Worm (Caenorhabditis elegans) whole organism, L1 larva: ENCODE data around the gene F17C11.13.

Source experiments
- C16A3.4 ChIP-seq: fragments of 150-350 bp; optimal IDR thresholded peaks from 2 replicates; lab custom pipeline; 2014; ENCODE audit warnings: missing biosample characterization, missing genetic modification characterization
- aha-1 ChIP-seq: fragments of 150-350 bp; optimal IDR thresholded peaks from 2 replicates; lab custom pipeline; 2014; ENCODE audit warnings: missing biosample characterization, missing genetic modification characterization
- alr-1 ChIP-seq: fragments of 200-800 bp; sonication (Bioruptor generic); optimal IDR thresholded peaks from 2 replicates; lab custom pipeline; 2018; ENCODE audit warnings: borderline replicate concordance, mild to moderate bottlenecking, missing genetic modification characterization, missing compliant biosample characterization
- blmp-1 ChIP-seq: fragments of 150-350 bp; optimal IDR thresholded peaks from 2 replicates; lab custom pipeline; 2014; ENCODE audit warnings: missing biosample characterization, missing genetic modification characterization
- ceh-82 ChIP-seq, 3 experiments: fragments of 150-350 bp in 1 of 3; sonication (generic microtip) in 2 of 3; optimal IDR thresholded peaks; 2 replicates each; lab custom pipeline; 2014 to 2017; ENCODE audit warnings: missing biosample characterization in 3 of 3, missing genetic modification characterization in 3 of 3
- ceh-90 ChIP-seq: sonication (generic microtip); optimal IDR thresholded peaks from 2 replicates; lab custom pipeline; 2016; ENCODE audit warnings: missing genetic modification characterization, missing compliant biosample characterization
- ces-1 ChIP-seq: fragments of 150-350 bp; optimal IDR thresholded peaks from 2 replicates; lab custom pipeline; 2014; ENCODE audit warnings: missing biosample characterization, missing genetic modification reagents, missing genetic modification characterization
- dpl-1 ChIP-seq, 3 experiments: fragments of 150-350 bp in 2 of 3; sonication (generic microtip) in 1 of 3; optimal IDR thresholded peaks; 2 replicates each; lab custom pipeline; 2014 to 2017; ENCODE audit warnings: missing biosample characterization in 3 of 3, missing genetic modification characterization in 3 of 3, missing genetic modification reagents in 3 of 3
- dsc-1 ChIP-seq: sonication (generic microtip); optimal IDR thresholded peaks from 2 replicates; lab custom pipeline; 2016; ENCODE audit warnings: mild to moderate bottlenecking, missing genetic modification characterization, missing compliant biosample characterization
- efl-1 ChIP-seq, 4 experiments: fragments of 150-350 bp; optimal IDR thresholded peaks in 3 of 4; peaks in 1 of 4; 1 replicate in 1 of 4; 2 replicates in 3 of 4; lab custom pipeline; 2014; ENCODE audit warnings: missing biosample characterization in 2 of 4, missing genetic modification characterization in 2 of 4, missing genetic modification reagents in 2 of 4
- egl-27 ChIP-seq, 2 experiments: fragments of 150-350 bp in 1 of 2; sonication (generic microtip); optimal IDR thresholded peaks; 3 replicates each; lab custom pipeline; 2017 to 2018; ENCODE audit warnings: missing biosample characterization in 2 of 2, missing genetic modification characterization in 2 of 2, missing genetic modification reagents in 2 of 2
- elt-2 ChIP-seq: sonication (generic microtip); optimal IDR thresholded peaks from 2 replicates; lab custom pipeline; 2016; ENCODE audit warnings: missing genetic modification characterization, mild to moderate bottlenecking, inconsistent platforms, missing compliant biosample characterization, missing genetic modification reagents
- ets-5 ChIP-seq: fragments of 200-800 bp; sonication (Bioruptor generic); IDR thresholded peaks from 2 replicates; pipeline ENCODE4 v1.3.6; 2022; ENCODE audit warnings: missing genetic modification characterization, missing compliant biosample characterization
- fkh-10 ChIP-seq: sonication (generic microtip); optimal IDR thresholded peaks from 2 replicates; lab custom pipeline; 2017; ENCODE audit warnings: missing biosample characterization, missing genetic modification reagents, missing genetic modification characterization
- fos-1 ChIP-seq: fragments of 150-350 bp; optimal IDR thresholded peaks from 2 replicates; lab custom pipeline; 2014; ENCODE audit warnings: missing biosample characterization, missing genetic modification characterization
- irx-1 ChIP-seq: sonication (generic microtip); optimal IDR thresholded peaks from 2 replicates; lab custom pipeline; 2016; ENCODE audit warnings: missing genetic modification characterization, missing compliant biosample characterization
- isw-1 ChIP-seq: fragments of 200-800 bp; sonication (Bioruptor generic); IDR thresholded peaks from 2 replicates; pipeline ENCODE4 v1.3.6; 2022; ENCODE audit warnings: missing genetic modification characterization, missing compliant biosample characterization
- lin-13 ChIP-seq: fragments of 150-350 bp; optimal IDR thresholded peaks from 2 replicates; lab custom pipeline; 2014; ENCODE audit warnings: missing biosample characterization, missing genetic modification reagents, missing genetic modification characterization
- lin-14 ChIP-seq: fragments of 200-800 bp; sonication (Bioruptor generic); optimal IDR thresholded peaks from 2 replicates; lab custom pipeline; 2018; ENCODE audit warnings: mild to moderate bottlenecking, missing genetic modification characterization, moderate library complexity, missing compliant biosample characterization
- lin-35 ChIP-seq, 2 experiments: fragments of 150-350 bp; optimal IDR thresholded peaks; 2 replicates each; lab custom pipeline; 2014; ENCODE audit warnings: missing biosample characterization in 2 of 2, missing genetic modification characterization in 2 of 2, missing genetic modification reagents in 2 of 2
- lin-39 ChIP-seq: fragments of 150-350 bp; optimal IDR thresholded peaks from 2 replicates; lab custom pipeline; 2014; ENCODE audit warnings: missing biosample characterization, missing genetic modification reagents, missing genetic modification characterization
- lir-3 ChIP-seq: sonication (generic microtip); optimal IDR thresholded peaks from 2 replicates; lab custom pipeline; 2016; ENCODE audit warnings: mild to moderate bottlenecking, missing genetic modification characterization, moderate library complexity, missing compliant biosample characterization; ENCODE audit not compliant: poor library complexity
- nhr-237 ChIP-seq: fragments of 150-350 bp; optimal IDR thresholded peaks from 2 replicates; lab custom pipeline; 2014; ENCODE audit warnings: missing biosample characterization, missing genetic modification characterization
- nhr-28 ChIP-seq: fragments of 150-350 bp; optimal IDR thresholded peaks from 2 replicates; lab custom pipeline; 2014; ENCODE audit warnings: missing biosample characterization, missing genetic modification characterization
- nhr-47 ChIP-seq: sonication (generic microtip); optimal IDR thresholded peaks from 2 replicates; lab custom pipeline; 2016; ENCODE audit warnings: mild to moderate bottlenecking, missing genetic modification characterization, moderate library complexity, missing compliant biosample characterization
- nhr-85 ChIP-seq: sonication (generic microtip); peaks from one replicate; lab custom pipeline; 2016; ENCODE audit warnings: missing genetic modification characterization, inconsistent platforms, missing compliant biosample characterization
- pag-3 ChIP-seq: sonication (generic microtip); optimal IDR thresholded peaks from 2 replicates; lab custom pipeline; 2017; ENCODE audit warnings: missing genetic modification characterization, mild to moderate bottlenecking, missing compliant biosample characterization, antibody characterized with exemption, borderline replicate concordance; ENCODE audit not compliant: insufficient read depth
- pax-3 ChIP-seq: fragments of 200-800 bp; sonication (Bioruptor generic); optimal IDR thresholded peaks from 2 replicates; lab custom pipeline; 2018; ENCODE audit warnings: mild to moderate bottlenecking, missing genetic modification characterization, moderate library complexity, missing compliant biosample characterization
- pqm-1 ChIP-seq: sonication (generic microtip); optimal IDR thresholded peaks from 3 replicates; lab custom pipeline; 2017; ENCODE audit warnings: missing biosample characterization, missing genetic modification characterization
- rnt-1 ChIP-seq: sonication (generic microtip); optimal IDR thresholded peaks from 2 replicates; lab custom pipeline; 2016; ENCODE audit warnings: mild to moderate bottlenecking, missing genetic modification characterization, moderate library complexity, missing compliant biosample characterization
- snpc-4 ChIP-seq: fragments of 150-350 bp; optimal IDR thresholded peaks from 2 replicates; lab custom pipeline; 2014; ENCODE audit warnings: missing biosample characterization, missing genetic modification characterization
- snu-23 ChIP-seq: sonication (generic microtip); optimal IDR thresholded peaks from 2 replicates; lab custom pipeline; 2016; ENCODE audit warnings: missing genetic modification characterization, missing compliant biosample characterization
- sptf-1 ChIP-seq: fragments of 150-350 bp; optimal IDR thresholded peaks from 2 replicates; lab custom pipeline; 2014; ENCODE audit warnings: missing biosample characterization, missing genetic modification characterization
- sup-37 ChIP-seq: fragments of 200-800 bp; sonication (Bioruptor generic); optimal IDR thresholded peaks from 2 replicates; lab custom pipeline; 2018; ENCODE audit warnings: mild to moderate bottlenecking, missing genetic modification characterization, missing compliant biosample characterization
- unc-62 ChIP-seq: fragments of 150-350 bp; optimal IDR thresholded peaks from 2 replicates; lab custom pipeline; 2014; ENCODE audit warnings: missing biosample characterization, missing genetic modification reagents, missing genetic modification characterization
- unc-86 ChIP-seq: sonication (generic microtip); optimal IDR thresholded peaks from 2 replicates; lab custom pipeline; 2016; ENCODE audit warnings: missing genetic modification characterization, missing compliant biosample characterization
- zip-4 ChIP-seq: fragments of 200-800 bp; sonication (Bioruptor generic); optimal IDR thresholded peaks from 2 replicates; lab custom pipeline; 2018; ENCODE audit warnings: mild to moderate bottlenecking, missing genetic modification characterization, moderate library complexity, missing compliant biosample characterization
- ztf-4 ChIP-seq: fragments of 150-350 bp; optimal IDR thresholded peaks from 2 replicates; lab custom pipeline; 2014; ENCODE audit warnings: missing biosample characterization, missing genetic modification characterization

F17C11.13 gene

DNA sequence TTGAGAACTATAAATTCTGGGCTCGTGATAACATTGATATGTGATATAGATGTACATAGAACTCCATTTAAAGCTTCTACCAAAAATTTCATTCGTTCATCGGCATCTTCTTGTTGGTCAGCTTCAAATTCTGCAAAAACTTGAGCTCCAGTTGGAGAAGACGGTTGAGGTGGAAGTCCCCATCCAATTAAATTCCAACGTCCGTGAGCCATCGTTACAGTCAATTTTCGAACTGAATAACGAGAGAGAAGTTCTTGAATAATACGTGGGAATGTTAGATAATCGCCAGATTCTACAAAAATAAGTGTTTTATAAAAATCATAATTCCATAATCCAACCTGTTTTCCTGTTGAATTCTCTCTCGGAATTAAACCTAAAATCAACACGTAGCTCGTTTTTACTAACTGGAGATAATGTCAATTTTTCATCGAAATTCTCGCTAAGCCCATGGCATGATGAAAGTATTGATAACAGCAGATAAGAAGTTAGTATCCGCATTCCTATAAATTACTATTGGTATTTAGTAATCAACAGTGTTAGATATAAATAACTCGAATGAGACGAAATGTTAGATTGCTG lies 2.7 kb downstream of the F17C11.13 start, which contains the start of gene pigt-1 (continued):
- no peak for TF ChIP-seq dpl-1 (GFP tag; optimal IDR thresholded peaks at IDR 0.05; lab: Kevin White, UChicago)
- TF ChIP-seq C16A3.4 (tag; lab: Kevin White, UChicago), result no peak
- no peak for TF ChIP-seq ces-1 (GFP tag; lab: Kevin White, UChicago)
- TF ChIP-seq nhr-28 (tag; lab: Kevin White, UChicago), result no peak
- TF ChIP-seq blmp-1 (tag; lab: Kevin White, UChicago), result no peak
- no peak for TF ChIP-seq ceh-82 (tag; optimal IDR thresholded peaks at IDR 0.05; lab: Kevin White, UChicago)
- no peak for TF ChIP-seq lin-39
- TF ChIP-seq snu-23 (GFP tag; lab: Kevin White, UChicago), result peak; percentile 14
- TF ChIP-seq efl-1 (optimal IDR thresholded peaks at IDR 0.05; lab: Kevin White, UChicago), result no peak
- peak in 1 of 2 experiments; percentile 89 for TF ChIP-seq efl-1 (GFP tag; optimal IDR thresholded peaks at IDR 0.05 in 1 of 2; lab: Kevin White, UChicago)
- no peak for TF ChIP-seq unc-62 (GFP tag; lab: Kevin White, UChicago)
- no peak for TF ChIP-seq ets-5 (GFP tag; lab: Robert Waterston, UW)
- peak; percentile 35 for TF ChIP-seq nhr-47 (tag; lab: Kevin White, UChicago)
- TF ChIP-seq rnt-1, result no peak
- no peak for TF ChIP-seq pax-3 (tag; lab: Kevin White, UChicago)
- TF ChIP-seq ztf-4, result peak; percentile 33
- no peak for TF ChIP-seq sup-37 (GFP tag; lab: Kevin White, UChicago)
- TF ChIP-seq nhr-237 (tag; lab: Kevin White, UChicago), result no peak
- no peak for TF ChIP-seq zip-4
- no peak for TF ChIP-seq fos-1 (tag; lab: Kevin White, UChicago)
- TF ChIP-seq aha-1 (tag; lab: Kevin White, UChicago), result no peak

DNA sequence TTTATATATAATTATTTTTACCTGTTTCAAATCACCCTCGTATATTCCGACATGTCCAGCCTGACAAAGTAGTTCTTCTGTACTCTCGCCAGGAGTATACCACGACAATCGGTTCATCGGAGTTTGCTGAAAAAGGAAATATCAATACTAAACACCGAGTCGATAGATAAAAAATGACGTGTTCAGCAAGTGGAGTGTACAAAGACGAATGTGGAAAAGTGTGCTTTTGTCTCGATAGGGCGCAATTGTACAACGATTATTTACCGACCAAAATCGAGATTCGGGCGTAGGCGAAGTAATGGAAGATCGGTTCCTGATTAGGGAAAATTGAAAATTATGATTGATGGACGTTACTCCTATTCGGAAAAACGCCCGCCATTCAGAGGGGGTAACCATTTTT lies 4.8 kb downstream of the F17C11.13 start, which contains the start of gene vps-36:
vps-36 (minus strand) TSS at position 126 of the 400 bp plus-strand sequence.
- TF ChIP-seq lin-13 (GFP tag; lab: Kevin White, UChicago) (no peak), snpc-4 (tag; lab: Kevin White, UChicago) (no peak), fkh-10 (GFP tag; lab: Kevin White, UChicago) (no peak), isw-1 (no peak), sptf-1 (no peak), ztf-4 (no peak), lir-3 (tag; lab: Kevin White, UChicago) (no peak), unc-86 (tag; lab: Kevin White, UChicago) (no peak), unc-62 (GFP tag; lab: Kevin White, UChicago) (no peak), zip-4 (no peak), egl-27 (tag; optimal IDR thresholded peaks at IDR 0.05; lab: Kevin White, UChicago) (no peak), lin-14 (GFP tag; lab: Kevin White, UChicago) (peak; percentile 8), lin-35 (GFP tag; optimal IDR thresholded peaks at IDR 0.05; lab: Kevin White, UChicago) (peak in 1 of 2 experiments; percentile 21), sup-37 (GFP tag; lab: Kevin White, UChicago) (no peak), irx-1 (tag; lab: Kevin White, UChicago) (no peak), efl-1 (optimal IDR thresholded peaks at IDR 0.05; lab: Kevin White, UChicago) (no peak), efl-1 (GFP tag; optimal IDR thresholded peaks at IDR 0.05 in 1 of 2; lab: Kevin White, UChicago) (no peak), pag-3 (no peak), nhr-85 (tag; lab: Kevin White, UChicago) (peak; percentile 69), dsc-1 (no peak), fos-1 (tag; lab: Kevin White, UChicago) (no peak), pqm-1 (tag; lab: Kevin White, UChicago) (no peak), elt-2 (tag; lab: Kevin White, UChicago) (peak; percentile 27), alr-1 (no peak), blmp-1 (tag; lab: Kevin White, UChicago) (peak; percentile 40), ceh-90 (tag; lab: Kevin White, UChicago) (no peak)
- TF ChIP-seq, all 84 proteins: peak for 5
